Fruit fly (Drosophila melanogaster) whole organism, prepupa: ENCODE results near the gene Grip71.
A peak's percentile ranks its signal among the peaks of the same experiment; 100 is the strongest.

Experiments
- Blimp-1 ChIP-seq: fragments of 200-800 bp; sonication (Bioruptor generic); optimal IDR thresholded peaks from 3 replicates; lab custom pipeline; 2017; ENCODE audit warnings: missing biosample characterization, missing genetic modification characterization, mild to moderate bottlenecking, moderate library complexity, missing genetic modification reagents
- CG10631 ChIP-seq: fragments of 200-800 bp; sonication (Bioruptor generic); optimal IDR thresholded peaks from 2 replicates; lab custom pipeline; 2016; ENCODE audit warnings: missing biosample characterization, missing genetic modification characterization
- CG11294 ChIP-seq: fragments of 200-800 bp; sonication (Bioruptor generic); IDR thresholded peaks from 2 replicates; pipeline ENCODE4 v1.3.6; 2022; ENCODE audit warnings: missing biosample characterization, missing genetic modification characterization
- CG11762 ChIP-seq: fragments of 200-800 bp; sonication (Bioruptor generic); optimal IDR thresholded peaks from 3 replicates; lab custom pipeline; 2016; ENCODE audit warnings: missing biosample characterization, missing genetic modification characterization; ENCODE audit not compliant: insufficient read depth
- CG11902 ChIP-seq: fragments of 200-800 bp; sonication (Bioruptor generic); optimal IDR thresholded peaks from 3 replicates; lab custom pipeline; 2016; ENCODE audit warnings: missing biosample characterization, missing genetic modification characterization
- CG15336 ChIP-seq: fragments of 200-800 bp; sonication (Bioruptor generic); IDR thresholded peaks from 2 replicates; pipeline ENCODE4 v1.3.6; 2022; ENCODE audit warnings: missing biosample characterization, missing genetic modification characterization
- CG16779 ChIP-seq: fragments of 200-800 bp; sonication (Bioruptor generic); optimal IDR thresholded peaks from 3 replicates; lab custom pipeline; 2017; ENCODE audit warnings: missing biosample characterization, mild to moderate bottlenecking, missing genetic modification characterization
- CG31627 ChIP-seq: fragments of 200-800 bp; sonication (Bioruptor generic); optimal IDR thresholded peaks from 3 replicates; lab custom pipeline; 2016; ENCODE audit warnings: missing biosample characterization, missing genetic modification characterization
- CG32006 ChIP-seq: fragments of 200-800 bp; sonication (Bioruptor generic); optimal IDR thresholded peaks from 3 replicates; lab custom pipeline; 2017; ENCODE audit warnings: missing biosample characterization, mild to moderate bottlenecking, missing genetic modification characterization
- CG34406 ChIP-seq: fragments of 200-800 bp; sonication (Bioruptor generic); optimal IDR thresholded peaks from 3 replicates; lab custom pipeline; 2016; ENCODE audit warnings: missing biosample characterization, missing genetic modification characterization
- CG4318 ChIP-seq: fragments of 200-800 bp; sonication (Bioruptor generic); optimal IDR thresholded peaks from 3 replicates; lab custom pipeline; 2017; ENCODE audit warnings: missing biosample characterization, mild to moderate bottlenecking, missing genetic modification characterization
- CG6276 ChIP-seq: fragments of 200-800 bp; sonication (Bioruptor generic); optimal IDR thresholded peaks from 2 replicates; lab custom pipeline; 2017; ENCODE audit warnings: missing biosample characterization, mild to moderate bottlenecking, missing genetic modification characterization
- CG6792 ChIP-seq: fragments of 200-800 bp; sonication (Bioruptor generic); optimal IDR thresholded peaks from 3 replicates; lab custom pipeline; 2016; ENCODE audit warnings: missing biosample characterization, missing genetic modification characterization
- CG6808 ChIP-seq: fragments of 200-800 bp; sonication (Bioruptor generic); optimal IDR thresholded peaks from 3 replicates; lab custom pipeline; 2017; ENCODE audit warnings: missing biosample characterization, missing genetic modification characterization, mild to moderate bottlenecking, moderate library complexity, missing genetic modification reagents
- CG6854 ChIP-seq: fragments of 200-800 bp; sonication (Bioruptor generic); optimal IDR thresholded peaks from 2 replicates; lab custom pipeline; 2017; ENCODE audit warnings: missing biosample characterization, mild to moderate bottlenecking, missing genetic modification characterization
- CG7368 ChIP-seq: fragments of 200-800 bp; sonication (Bioruptor generic); optimal IDR thresholded peaks from 3 replicates; lab custom pipeline; 2016; ENCODE audit warnings: missing biosample characterization, missing genetic modification characterization
- CG8119 ChIP-seq: fragments of 200-800 bp; sonication (Bioruptor generic); IDR thresholded peaks from 3 replicates; pipeline ENCODE4 v1.3.6; 2022; ENCODE audit warnings: missing biosample characterization, missing genetic modification characterization
- CG8319 ChIP-seq: fragments of 200-800 bp; sonication (Bioruptor generic); optimal IDR thresholded peaks from 3 replicates; lab custom pipeline; 2016; ENCODE audit warnings: missing biosample characterization, missing genetic modification characterization
- CG9139 ChIP-seq: fragments of 200-800 bp; sonication (Bioruptor generic); optimal IDR thresholded peaks from 3 replicates; lab custom pipeline; 2017; ENCODE audit warnings: missing biosample characterization, mild to moderate bottlenecking, missing genetic modification characterization
- Eip78C ChIP-seq: fragments of 200-800 bp; sonication (Bioruptor generic); peaks from one replicate; lab custom pipeline; 2016; ENCODE audit warnings: missing biosample characterization, missing genetic modification characterization
- Eip93F ChIP-seq: fragments of 200-800 bp; sonication (Bioruptor generic); optimal IDR thresholded peaks from 2 replicates; lab custom pipeline; 2016; ENCODE audit warnings: missing biosample characterization, mild to moderate bottlenecking, missing genetic modification characterization
- Ets21C ChIP-seq: fragments of 200-800 bp; sonication (Bioruptor generic); optimal IDR thresholded peaks from 3 replicates; lab custom pipeline; 2016; ENCODE audit warnings: missing biosample characterization, missing genetic modification characterization
- Ets96B ChIP-seq: fragments of 200-800 bp; optimal IDR thresholded peaks from 2 replicates; lab custom pipeline; 2019; ENCODE audit warnings: missing biosample characterization, mild to moderate bottlenecking, missing genetic modification characterization, moderate library complexity
- Gug ChIP-seq: fragments of 200-800 bp; sonication (Bioruptor generic); IDR thresholded peaks from 2 replicates; pipeline ENCODE4 v1.3.6; 2022; ENCODE audit warnings: missing biosample characterization, missing genetic modification characterization
- Hr39 ChIP-seq: fragments of 200-800 bp; sonication (Bioruptor generic); optimal IDR thresholded peaks from 2 replicates; lab custom pipeline; 2016; ENCODE audit warnings: missing biosample characterization, missing genetic modification characterization
- Hr4 ChIP-seq: fragments of 200-800 bp; sonication (Bioruptor generic); optimal IDR thresholded peaks from 3 replicates; lab custom pipeline; 2016; ENCODE audit warnings: missing biosample characterization, missing genetic modification characterization
- Lpt ChIP-seq: fragments of 200-800 bp; sonication (Bioruptor generic); optimal IDR thresholded peaks from 3 replicates; lab custom pipeline; 2016; ENCODE audit warnings: missing biosample characterization, missing genetic modification characterization
- Met ChIP-seq: fragments of 200-800 bp; sonication (Bioruptor generic); optimal IDR thresholded peaks from 3 replicates; lab custom pipeline; 2016; ENCODE audit warnings: missing biosample characterization, missing genetic modification characterization
- OdsH ChIP-seq: fragments of 200-800 bp; sonication (Bioruptor generic); optimal IDR thresholded peaks from 3 replicates; lab custom pipeline; 2016; ENCODE audit warnings: missing biosample characterization, missing genetic modification characterization
- Smox ChIP-seq: fragments of 200-800 bp; sonication (Bioruptor generic); optimal IDR thresholded peaks from 3 replicates; lab custom pipeline; 2016; ENCODE audit warnings: missing biosample characterization, missing genetic modification characterization
- Sox14 ChIP-seq: fragments of 200-800 bp; sonication (Bioruptor generic); optimal IDR thresholded peaks from 3 replicates; lab custom pipeline; 2016; ENCODE audit warnings: missing biosample characterization, missing genetic modification characterization
- Sox15 ChIP-seq: fragments of 200-800 bp; sonication (Bioruptor generic); optimal IDR thresholded peaks from 3 replicates; lab custom pipeline; 2016; ENCODE audit warnings: missing biosample characterization, missing genetic modification characterization
- cyc ChIP-seq: fragments of 200-800 bp; sonication (Bioruptor generic); optimal IDR thresholded peaks from 3 replicates; lab custom pipeline; 2016; ENCODE audit warnings: missing biosample characterization, missing genetic modification characterization
- dac ChIP-seq: fragments of 200-800 bp; sonication (Bioruptor generic); optimal IDR thresholded peaks from 2 replicates; lab custom pipeline; 2017; ENCODE audit warnings: missing biosample characterization, mild to moderate bottlenecking, missing genetic modification characterization
- dsx ChIP-seq: fragments of 200-800 bp; optimal IDR thresholded peaks from 3 replicates; lab custom pipeline; 2019; ENCODE audit warnings: missing biosample characterization, mild to moderate bottlenecking, missing genetic modification characterization, moderate library complexity; ENCODE audit not compliant: poor library complexity, severe bottlenecking
- eg ChIP-seq: fragments of 200-800 bp; sonication (Bioruptor generic); IDR thresholded peaks from 3 replicates; pipeline ENCODE4 v1.3.6; 2022; ENCODE audit warnings: missing biosample characterization, missing genetic modification characterization
- esn ChIP-seq: fragments of 200-800 bp; sonication (Bioruptor generic); optimal IDR thresholded peaks from 2 replicates; lab custom pipeline; 2016; ENCODE audit warnings: missing biosample characterization, mild to moderate bottlenecking, missing genetic modification characterization, moderate library complexity
- fd59A ChIP-seq: fragments of 200-800 bp; sonication (Bioruptor generic); optimal IDR thresholded peaks from 2 replicates; lab custom pipeline; 2017; ENCODE audit warnings: missing biosample characterization, mild to moderate bottlenecking, missing genetic modification characterization, missing genetic modification reagents
- fd85E ChIP-seq: fragments of 200-800 bp; sonication (Bioruptor generic); optimal IDR thresholded peaks from 3 replicates; lab custom pipeline; 2016; ENCODE audit warnings: missing biosample characterization, missing genetic modification characterization
- fkh ChIP-seq: fragments of 200-800 bp; sonication (Bioruptor generic); optimal IDR thresholded peaks from 3 replicates; lab custom pipeline; 2017; ENCODE audit warnings: missing biosample characterization, mild to moderate bottlenecking, missing genetic modification characterization, moderate library complexity
- net ChIP-seq: fragments of 200-800 bp; sonication (Bioruptor generic); optimal IDR thresholded peaks from 3 replicates; lab custom pipeline; 2016; ENCODE audit warnings: missing biosample characterization, missing genetic modification characterization
- pdm3 ChIP-seq: fragments of 200-800 bp; sonication (Bioruptor generic); optimal IDR thresholded peaks from 3 replicates; lab custom pipeline; 2016; ENCODE audit warnings: missing biosample characterization, missing genetic modification characterization
- salr ChIP-seq, 2 experiments: fragments of 200-800 bp; sonication (Bioruptor generic); optimal IDR thresholded peaks; 3 replicates each; lab custom pipeline; 2016 to 2018; ENCODE audit warnings: missing biosample characterization in 2 of 2, missing genetic modification characterization in 2 of 2, mild to moderate bottlenecking in 1 of 2

The Grip71 gene

dm6 chr2L:18746694-18747093 is 38.0 kb downstream of the Grip71 start (continued):
- TF ChIP-seq fd59A (GFP tag; lab: Kevin White, UChicago) (no peak), eg (peak; percentile 55; the same call in 1 of the 3 replicates), CG6808 (GFP tag; lab: Kevin White, UChicago) (no peak), esn (GFP tag; lab: Kevin White, UChicago) (no peak), Hr4 (peak; percentile 38), salr (GFP tag; optimal IDR thresholded peaks at IDR 0.05; lab: Kevin White, UChicago) (no peak), CG8319 (no peak), Smox (no peak), cyc (GFP tag; lab: Kevin White, UChicago) (no peak), CG10631 (GFP tag; lab: Kevin White, UChicago) (no peak), CG6792 (GFP tag; lab: Kevin White, UChicago) (no peak), OdsH (GFP tag; lab: Kevin White, UChicago) (peak; percentile 8), Eip78C (GFP tag; lab: Kevin White, UChicago) (peak; percentile 33), CG34406 (no peak), Met (GFP tag; lab: Kevin White, UChicago) (no peak), Ets21C (no peak), net (peak; percentile 2), Blimp-1 (GFP tag; lab: Kevin White, UChicago) (no peak), CG11902 (GFP tag; lab: Kevin White, UChicago) (no peak), Lpt (no peak), fkh (no peak), CG31627 (GFP tag; lab: Kevin White, UChicago) (no peak), dsx (no peak), CG8119 (GFP tag; lab: Robert Waterston, UW) (peak; percentile 49), Eip93F (GFP tag; lab: Kevin White, UChicago) (no peak), pdm3 (GFP tag; lab: Kevin White, UChicago) (no peak), Sox15 (GFP tag; lab: Kevin White, UChicago) (no peak), fd85E (no peak), Hr39 (GFP tag; lab: Kevin White, UChicago) (no peak), CG11762 (no peak), CG16779 (tag; lab: Kevin White, UChicago) (no peak), CG11294 (GFP tag; lab: Robert Waterston, UW) (no peak), CG6276 (GFP tag; lab: Kevin White, UChicago) (peak; percentile 65), Sox14 (no peak), CG15336 (GFP tag; lab: Robert Waterston, UW) (peak; percentile 46)

DNA sequence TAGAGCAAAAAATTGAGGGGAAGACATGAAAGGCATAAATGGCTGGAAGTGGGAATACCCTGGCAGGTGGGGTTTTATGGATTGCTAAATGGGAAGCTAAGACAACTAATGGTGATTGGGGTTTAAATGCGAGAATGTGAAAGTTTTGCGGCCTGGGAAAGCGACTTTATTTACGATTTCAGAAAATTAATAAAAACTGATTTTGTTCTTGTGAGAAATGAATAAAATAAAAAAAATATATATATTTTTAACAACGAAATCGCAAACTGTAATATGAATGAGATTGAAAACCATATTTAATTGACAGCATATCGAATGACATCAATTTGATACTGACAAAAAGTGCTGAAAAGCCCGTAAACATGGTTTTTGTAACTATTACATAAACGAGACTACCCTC is 42.7 kb downstream of the Grip71 start:
- no peak for TF ChIP-seq Sox15 (GFP tag; lab: Kevin White, UChicago)
- no peak for TF ChIP-seq CG16779 (tag; lab: Kevin White, UChicago)
- peak; percentile 74 for TF ChIP-seq CG32006 (GFP tag; lab: Kevin White, UChicago)
- TF ChIP-seq Ets96B (tag; lab: Kevin White, UChicago), result no peak
- no peak for TF ChIP-seq CG6854 (GFP tag; lab: Kevin White, UChicago)
- peak; percentile 71 for TF ChIP-seq CG4318 (GFP tag; lab: Kevin White, UChicago)
- TF ChIP-seq dac (GFP tag; lab: Kevin White, UChicago), result peak; percentile 44
- no peak for TF ChIP-seq Hr39 (GFP tag; lab: Kevin White, UChicago)
- no peak for TF ChIP-seq CG6808 (GFP tag; lab: Kevin White, UChicago)
- TF ChIP-seq dsx, result no peak
- no peak for TF ChIP-seq Smox
- TF ChIP-seq CG7368, result no peak
- TF ChIP-seq Hr4, result peak; percentile 44
- no peak for TF ChIP-seq CG15336 (GFP tag; lab: Robert Waterston, UW)
- no peak for TF ChIP-seq fd85E
- peak; percentile 31 for TF ChIP-seq CG6276 (GFP tag; lab: Kevin White, UChicago)
- no peak for TF ChIP-seq CG9139 (GFP tag; lab: Kevin White, UChicago)
- no peak for TF ChIP-seq fd59A (GFP tag; lab: Kevin White, UChicago)
- peak in 1 of 2 experiments; percentile 37 for TF ChIP-seq salr (GFP tag; optimal IDR thresholded peaks at IDR 0.05; lab: Kevin White, UChicago)
- TF ChIP-seq cyc (GFP tag; lab: Kevin White, UChicago), result no peak
- no peak for TF ChIP-seq CG8319
- TF ChIP-seq fkh, result no peak
- no peak for TF ChIP-seq Ets21C
- no peak for TF ChIP-seq Gug (GFP tag; lab: Robert Waterston, UW)
- TF ChIP-seq CG11294 (GFP tag; lab: Robert Waterston, UW), result no peak
- TF ChIP-seq net, result no peak
